Fruit fly (Drosophila melanogaster) whole organism, prepupa: ENCODE results near the gene CG9117.

Source experiments
- Blimp-1 ChIP-seq: fragments of 200-800 bp; sonication (Bioruptor generic); optimal IDR thresholded peaks from 3 replicates; lab custom pipeline; 2017; ENCODE audit warnings: missing biosample characterization, missing genetic modification characterization, mild to moderate bottlenecking, moderate library complexity, missing genetic modification reagents
- CG10631 ChIP-seq: fragments of 200-800 bp; sonication (Bioruptor generic); optimal IDR thresholded peaks from 2 replicates; lab custom pipeline; 2016; ENCODE audit warnings: missing biosample characterization, missing genetic modification characterization
- CG10669 ChIP-seq: fragments of 200-800 bp; sonication (Bioruptor generic); optimal IDR thresholded peaks from 3 replicates; lab custom pipeline; 2018; ENCODE audit warnings: missing biosample characterization, mild to moderate bottlenecking, missing genetic modification characterization, moderate library complexity
- CG11294 ChIP-seq: fragments of 200-800 bp; sonication (Bioruptor generic); IDR thresholded peaks from 2 replicates; pipeline ENCODE4 v1.3.6; 2022; ENCODE audit warnings: missing biosample characterization, missing genetic modification characterization
- CG11762 ChIP-seq: fragments of 200-800 bp; sonication (Bioruptor generic); optimal IDR thresholded peaks from 3 replicates; lab custom pipeline; 2016; ENCODE audit warnings: missing biosample characterization, missing genetic modification characterization; ENCODE audit not compliant: insufficient read depth
- CG11902 ChIP-seq: fragments of 200-800 bp; sonication (Bioruptor generic); optimal IDR thresholded peaks from 3 replicates; lab custom pipeline; 2016; ENCODE audit warnings: missing biosample characterization, missing genetic modification characterization
- CG15336 ChIP-seq: fragments of 200-800 bp; sonication (Bioruptor generic); IDR thresholded peaks from 2 replicates; pipeline ENCODE4 v1.3.6; 2022; ENCODE audit warnings: missing biosample characterization, missing genetic modification characterization
- CG1621 ChIP-seq: fragments of 200-800 bp; sonication (Bioruptor generic); optimal IDR thresholded peaks from 3 replicates; lab custom pipeline; 2018; ENCODE audit warnings: missing biosample characterization, mild to moderate bottlenecking, missing genetic modification characterization
- CG16779 ChIP-seq: fragments of 200-800 bp; sonication (Bioruptor generic); optimal IDR thresholded peaks from 3 replicates; lab custom pipeline; 2017; ENCODE audit warnings: missing biosample characterization, mild to moderate bottlenecking, missing genetic modification characterization
- CG3032 ChIP-seq: fragments of 200-800 bp; optimal IDR thresholded peaks from 2 replicates; lab custom pipeline; 2019; ENCODE audit warnings: missing biosample characterization, mild to moderate bottlenecking, missing genetic modification characterization, moderate library complexity
- CG31627 ChIP-seq: fragments of 200-800 bp; sonication (Bioruptor generic); optimal IDR thresholded peaks from 3 replicates; lab custom pipeline; 2016; ENCODE audit warnings: missing biosample characterization, missing genetic modification characterization
- CG32006 ChIP-seq: fragments of 200-800 bp; sonication (Bioruptor generic); optimal IDR thresholded peaks from 3 replicates; lab custom pipeline; 2017; ENCODE audit warnings: missing biosample characterization, mild to moderate bottlenecking, missing genetic modification characterization
- CG3919 ChIP-seq: fragments of 200-800 bp; sonication (Bioruptor generic); optimal IDR thresholded peaks from 3 replicates; lab custom pipeline; 2016; ENCODE audit warnings: missing biosample characterization, missing genetic modification characterization
- CG4318 ChIP-seq: fragments of 200-800 bp; sonication (Bioruptor generic); optimal IDR thresholded peaks from 3 replicates; lab custom pipeline; 2017; ENCODE audit warnings: missing biosample characterization, mild to moderate bottlenecking, missing genetic modification characterization
- CG6163 ChIP-seq: fragments of 200-800 bp; sonication (Bioruptor generic); IDR thresholded peaks from 3 replicates; pipeline ENCODE4 v1.3.6; 2022; ENCODE audit warnings: missing biosample characterization, missing genetic modification characterization
- CG6276 ChIP-seq: fragments of 200-800 bp; sonication (Bioruptor generic); optimal IDR thresholded peaks from 2 replicates; lab custom pipeline; 2017; ENCODE audit warnings: missing biosample characterization, mild to moderate bottlenecking, missing genetic modification characterization
- CG6808 ChIP-seq: fragments of 200-800 bp; sonication (Bioruptor generic); optimal IDR thresholded peaks from 3 replicates; lab custom pipeline; 2017; ENCODE audit warnings: missing biosample characterization, missing genetic modification characterization, mild to moderate bottlenecking, moderate library complexity, missing genetic modification reagents
- CG6854 ChIP-seq: fragments of 200-800 bp; sonication (Bioruptor generic); optimal IDR thresholded peaks from 2 replicates; lab custom pipeline; 2017; ENCODE audit warnings: missing biosample characterization, mild to moderate bottlenecking, missing genetic modification characterization
- CG7368 ChIP-seq: fragments of 200-800 bp; sonication (Bioruptor generic); optimal IDR thresholded peaks from 3 replicates; lab custom pipeline; 2016; ENCODE audit warnings: missing biosample characterization, missing genetic modification characterization
- CG8119 ChIP-seq: fragments of 200-800 bp; sonication (Bioruptor generic); IDR thresholded peaks from 3 replicates; pipeline ENCODE4 v1.3.6; 2022; ENCODE audit warnings: missing biosample characterization, missing genetic modification characterization
- CG8319 ChIP-seq: fragments of 200-800 bp; sonication (Bioruptor generic); optimal IDR thresholded peaks from 3 replicates; lab custom pipeline; 2016; ENCODE audit warnings: missing biosample characterization, missing genetic modification characterization
- CG8632 ChIP-seq: fragments of 200-800 bp; sonication (Bioruptor generic); optimal IDR thresholded peaks from 3 replicates; lab custom pipeline; 2016; ENCODE audit warnings: missing biosample characterization, missing genetic modification characterization
- CG9139 ChIP-seq: fragments of 200-800 bp; sonication (Bioruptor generic); optimal IDR thresholded peaks from 3 replicates; lab custom pipeline; 2017; ENCODE audit warnings: missing biosample characterization, mild to moderate bottlenecking, missing genetic modification characterization
- Eip75B ChIP-seq: fragments of 200-800 bp; sonication (Bioruptor generic); optimal IDR thresholded peaks from 3 replicates; lab custom pipeline; 2016; ENCODE audit warnings: missing biosample characterization, missing genetic modification characterization
- Eip78C ChIP-seq: fragments of 200-800 bp; sonication (Bioruptor generic); peaks from one replicate; lab custom pipeline; 2016; ENCODE audit warnings: missing biosample characterization, missing genetic modification characterization
- Eip93F ChIP-seq: fragments of 200-800 bp; sonication (Bioruptor generic); optimal IDR thresholded peaks from 2 replicates; lab custom pipeline; 2016; ENCODE audit warnings: missing biosample characterization, mild to moderate bottlenecking, missing genetic modification characterization
- Ets21C ChIP-seq: fragments of 200-800 bp; sonication (Bioruptor generic); optimal IDR thresholded peaks from 3 replicates; lab custom pipeline; 2016; ENCODE audit warnings: missing biosample characterization, missing genetic modification characterization
- Ets96B ChIP-seq: fragments of 200-800 bp; optimal IDR thresholded peaks from 2 replicates; lab custom pipeline; 2019; ENCODE audit warnings: missing biosample characterization, mild to moderate bottlenecking, missing genetic modification characterization, moderate library complexity
- Gug ChIP-seq: fragments of 200-800 bp; sonication (Bioruptor generic); IDR thresholded peaks from 2 replicates; pipeline ENCODE4 v1.3.6; 2022; ENCODE audit warnings: missing biosample characterization, missing genetic modification characterization
- Hr38 ChIP-seq: sonication (Bioruptor generic); optimal IDR thresholded peaks from 2 replicates; lab custom pipeline; 2016; ENCODE audit warnings: missing biosample characterization, missing genetic modification characterization
- Hr39 ChIP-seq: fragments of 200-800 bp; sonication (Bioruptor generic); optimal IDR thresholded peaks from 2 replicates; lab custom pipeline; 2016; ENCODE audit warnings: missing biosample characterization, missing genetic modification characterization
- Hr4 ChIP-seq: fragments of 200-800 bp; sonication (Bioruptor generic); optimal IDR thresholded peaks from 3 replicates; lab custom pipeline; 2016; ENCODE audit warnings: missing biosample characterization, missing genetic modification characterization
- Lpt ChIP-seq: fragments of 200-800 bp; sonication (Bioruptor generic); optimal IDR thresholded peaks from 3 replicates; lab custom pipeline; 2016; ENCODE audit warnings: missing biosample characterization, missing genetic modification characterization
- Met ChIP-seq: fragments of 200-800 bp; sonication (Bioruptor generic); optimal IDR thresholded peaks from 3 replicates; lab custom pipeline; 2016; ENCODE audit warnings: missing biosample characterization, missing genetic modification characterization
- OdsH ChIP-seq: fragments of 200-800 bp; sonication (Bioruptor generic); optimal IDR thresholded peaks from 3 replicates; lab custom pipeline; 2016; ENCODE audit warnings: missing biosample characterization, missing genetic modification characterization
- Smox ChIP-seq: fragments of 200-800 bp; sonication (Bioruptor generic); optimal IDR thresholded peaks from 3 replicates; lab custom pipeline; 2016; ENCODE audit warnings: missing biosample characterization, missing genetic modification characterization
- Sox102F ChIP-seq: fragments of 200-800 bp; sonication (Bioruptor generic); optimal IDR thresholded peaks from 2 replicates; lab custom pipeline; 2016; ENCODE audit warnings: missing biosample characterization, mild to moderate bottlenecking, missing genetic modification characterization
- Sox14 ChIP-seq: fragments of 200-800 bp; sonication (Bioruptor generic); optimal IDR thresholded peaks from 3 replicates; lab custom pipeline; 2016; ENCODE audit warnings: missing biosample characterization, missing genetic modification characterization
- achi ChIP-seq: fragments of 200-800 bp; sonication (Bioruptor generic); optimal IDR thresholded peaks from 3 replicates; lab custom pipeline; 2016; ENCODE audit warnings: missing biosample characterization, missing genetic modification characterization
- acj6 ChIP-seq: fragments of 200-800 bp; sonication (Bioruptor generic); optimal IDR thresholded peaks from 3 replicates; lab custom pipeline; 2016; ENCODE audit warnings: missing biosample characterization, missing genetic modification characterization
- cyc ChIP-seq: fragments of 200-800 bp; sonication (Bioruptor generic); optimal IDR thresholded peaks from 3 replicates; lab custom pipeline; 2016; ENCODE audit warnings: missing biosample characterization, missing genetic modification characterization
- dac ChIP-seq: fragments of 200-800 bp; sonication (Bioruptor generic); optimal IDR thresholded peaks from 2 replicates; lab custom pipeline; 2017; ENCODE audit warnings: missing biosample characterization, mild to moderate bottlenecking, missing genetic modification characterization
- dsx ChIP-seq: fragments of 200-800 bp; optimal IDR thresholded peaks from 3 replicates; lab custom pipeline; 2019; ENCODE audit warnings: missing biosample characterization, mild to moderate bottlenecking, missing genetic modification characterization, moderate library complexity; ENCODE audit not compliant: poor library complexity, severe bottlenecking
- eg ChIP-seq: fragments of 200-800 bp; sonication (Bioruptor generic); IDR thresholded peaks from 3 replicates; pipeline ENCODE4 v1.3.6; 2022; ENCODE audit warnings: missing biosample characterization, missing genetic modification characterization
- fkh ChIP-seq: fragments of 200-800 bp; sonication (Bioruptor generic); optimal IDR thresholded peaks from 3 replicates; lab custom pipeline; 2017; ENCODE audit warnings: missing biosample characterization, mild to moderate bottlenecking, missing genetic modification characterization, moderate library complexity
- lz ChIP-seq: fragments of 200-800 bp; sonication (Bioruptor generic); optimal IDR thresholded peaks from 3 replicates; lab custom pipeline; 2016; ENCODE audit warnings: missing biosample characterization, missing genetic modification characterization
- pdm3 ChIP-seq: fragments of 200-800 bp; sonication (Bioruptor generic); optimal IDR thresholded peaks from 3 replicates; lab custom pipeline; 2016; ENCODE audit warnings: missing biosample characterization, missing genetic modification characterization
- salr ChIP-seq, 2 experiments: fragments of 200-800 bp; sonication (Bioruptor generic); optimal IDR thresholded peaks; 3 replicates each; lab custom pipeline; 2016 to 2018; ENCODE audit warnings: missing biosample characterization in 2 of 2, missing genetic modification characterization in 2 of 2, mild to moderate bottlenecking in 1 of 2
- spab ChIP-seq: fragments of 200-800 bp; sonication (Bioruptor generic); optimal IDR thresholded peaks from 2 replicates; lab custom pipeline; 2017; ENCODE audit warnings: missing biosample characterization, mild to moderate bottlenecking, missing genetic modification characterization, missing genetic modification reagents
- ss ChIP-seq, 2 experiments: fragments of 200-800 bp; sonication (Bioruptor generic); optimal IDR thresholded peaks; 2 replicates in 1 of 2; 3 replicates in 1 of 2; lab custom pipeline; 2017 to 2018; ENCODE audit warnings: mild to moderate bottlenecking in 2 of 2, missing biosample characterization in 2 of 2, missing genetic modification characterization in 2 of 2, moderate library complexity in 1 of 2
- svp ChIP-seq: fragments of 200-800 bp; sonication (Bioruptor generic); peaks from one replicate; lab custom pipeline; 2016; ENCODE audit warnings: missing biosample characterization, missing genetic modification characterization
- topi ChIP-seq: fragments of 200-800 bp; sonication (Bioruptor generic); optimal IDR thresholded peaks from 3 replicates; lab custom pipeline; 2016; ENCODE audit warnings: missing biosample characterization, missing genetic modification characterization
- vri ChIP-seq: fragments of 200-800 bp; sonication (Bioruptor generic); optimal IDR thresholded peaks from 3 replicates; lab custom pipeline; 2016; ENCODE audit warnings: missing biosample characterization, mild to moderate bottlenecking, missing genetic modification characterization

CG9117 gene

dm6 chr2L:6031838-6032237 is 5.9 kb downstream of the CG9117 start:
- TF ChIP-seq CG3032 (tag; lab: Kevin White, UChicago), result peak; percentile 61
- peak; percentile 59 for TF ChIP-seq Ets96B (tag; lab: Kevin White, UChicago)
- peak; percentile 36 for TF ChIP-seq pdm3 (GFP tag; lab: Kevin White, UChicago)
- no peak for TF ChIP-seq CG6854 (GFP tag; lab: Kevin White, UChicago)
- TF ChIP-seq Sox102F (GFP tag; lab: Kevin White, UChicago), result no peak
- no peak for TF ChIP-seq Lpt (GFP tag; lab: Kevin White, UChicago)
- no peak for TF ChIP-seq OdsH
- no peak for TF ChIP-seq Eip93F (GFP tag; lab: Kevin White, UChicago)
- TF ChIP-seq CG8319 (GFP tag; lab: Kevin White, UChicago), result no peak
- TF ChIP-seq Hr39, result peak; percentile 45
- TF ChIP-seq Gug (GFP tag; lab: Robert Waterston, UW), result peak; percentile 13; the same call in 1 of the 2 replicates
- TF ChIP-seq eg (GFP tag; lab: Robert Waterston, UW), result peak; percentile 59; the same call in 2 of the 3 replicates
- TF ChIP-seq fkh (GFP tag; lab: Kevin White, UChicago), result no peak
- peak; percentile 49 for TF ChIP-seq CG15336
- TF ChIP-seq CG32006 (GFP tag; lab: Kevin White, UChicago), result peak; percentile 49
- TF ChIP-seq topi (GFP tag; lab: Kevin White, UChicago), result peak; percentile 35
- peak; percentile 36 for TF ChIP-seq Sox14
- peak; percentile 91 for TF ChIP-seq svp (GFP tag; lab: Kevin White, UChicago)
- no peak for TF ChIP-seq CG4318
- peak; percentile 56 for TF ChIP-seq CG8119
- TF ChIP-seq CG16779 (tag; lab: Kevin White, UChicago), result no peak
- TF ChIP-seq CG11902 (GFP tag; lab: Kevin White, UChicago), result peak; percentile 8
- TF ChIP-seq CG6276 (GFP tag; lab: Kevin White, UChicago), result no peak
- peak; percentile 50 for TF ChIP-seq CG6808 (GFP tag; lab: Kevin White, UChicago)
- TF ChIP-seq CG10631, result no peak
- no peak for TF ChIP-seq CG7368 (GFP tag; lab: Kevin White, UChicago)
- no peak for TF ChIP-seq Hr4
- TF ChIP-seq Hr38 (GFP tag; lab: Kevin White, UChicago), result no peak
- peak; percentile 12 for TF ChIP-seq acj6 (GFP tag; lab: Kevin White, UChicago)
- peak; percentile 12 for TF ChIP-seq CG8632
- TF ChIP-seq Eip75B (GFP tag; lab: Kevin White, UChicago), result peak; percentile 48
- no peak for TF ChIP-seq CG10669 (GFP tag; lab: Kevin White, UChicago)
- TF ChIP-seq vri (GFP tag; lab: Kevin White, UChicago), result no peak
- no peak for TF ChIP-seq dsx
- TF ChIP-seq Blimp-1 (GFP tag; lab: Kevin White, UChicago), result no peak
- TF ChIP-seq ss (GFP tag; optimal IDR thresholded peaks at IDR 0.05; lab: Kevin White, UChicago), result no peak
- no peak for TF ChIP-seq dac (GFP tag; lab: Kevin White, UChicago)
- no peak for TF ChIP-seq Met (GFP tag; lab: Kevin White, UChicago)
- TF ChIP-seq CG1621 (tag; lab: Kevin White, UChicago), result peak; percentile 20
- peak; percentile 40 for TF ChIP-seq lz (GFP tag; lab: Kevin White, UChicago)
- TF ChIP-seq CG31627 (GFP tag; lab: Kevin White, UChicago), result peak; percentile 44
- TF ChIP-seq CG6163 (GFP tag; lab: Robert Waterston, UW), result peak; percentile 73
- no peak for TF ChIP-seq CG3919 (GFP tag; lab: Kevin White, UChicago)
- no peak for TF ChIP-seq Smox (GFP tag; lab: Kevin White, UChicago)
- TF ChIP-seq CG11294 (GFP tag; lab: Robert Waterston, UW), result 0 out of 2 replicates have a peak, but pooled peaks have one; percentile 7
- TF ChIP-seq cyc (GFP tag; lab: Kevin White, UChicago), result no peak
- TF ChIP-seq CG9139 (GFP tag; lab: Kevin White, UChicago), result peak; percentile 9
- no peak for TF ChIP-seq salr (GFP tag; optimal IDR thresholded peaks at IDR 0.05; lab: Kevin White, UChicago)
- TF ChIP-seq CG11762 (GFP tag; lab: Kevin White, UChicago), result no peak
- TF ChIP-seq Eip78C (GFP tag; lab: Kevin White, UChicago), result peak; percentile 86
- TF ChIP-seq Ets21C (GFP tag; lab: Kevin White, UChicago), result no peak
- TF ChIP-seq achi (GFP tag; lab: Kevin White, UChicago), result peak; percentile 27
- peak; percentile 49 for TF ChIP-seq spab
